Worm (Caenorhabditis elegans) whole organism, L4 larva: ENCODE data around the gene F26F2.8.

ENCODE experiments used
- aly-2 ChIP-seq: sonication (generic microtip); optimal IDR thresholded peaks from 2 replicates; lab custom pipeline; 2018; ENCODE audit warnings: missing biosample characterization, missing genetic modification characterization
- ceh-62 ChIP-seq: sonication (generic microtip); optimal IDR thresholded peaks from 2 replicates; lab custom pipeline; 2017; ENCODE audit warnings: missing biosample characterization, missing genetic modification characterization
- egl-27 ChIP-seq: sonication (generic microtip); optimal IDR thresholded peaks from 3 replicates; lab custom pipeline; 2017; ENCODE audit warnings: missing biosample characterization, missing genetic modification reagents, missing genetic modification characterization
- fos-1 ChIP-seq: fragments of 150-350 bp; optimal IDR thresholded peaks from 2 replicates; lab custom pipeline; 2014; ENCODE audit warnings: missing biosample characterization, missing genetic modification characterization
- lin-38 ChIP-seq: fragments of 200-800 bp; sonication (Bioruptor generic); IDR thresholded peaks from 2 replicates; pipeline ENCODE4 v1.3.6; 2022; ENCODE audit warnings: missing genetic modification reagents, missing genetic modification characterization, missing compliant biosample characterization
- lsy-2 ChIP-seq, 2 experiments: fragments of 150-350 bp in 1 of 2; sonication (generic microtip) in 1 of 2; optimal IDR thresholded peaks; 2 replicates each; lab custom pipeline; 2014 to 2017; ENCODE audit warnings: missing biosample characterization in 2 of 2, missing genetic modification characterization in 2 of 2
- madf-9 ChIP-seq: fragments of 200-800 bp; sonication (Bioruptor generic); conservative IDR thresholded peaks from 2 replicates; pipeline ENCODE4 v1.3.6; 2022; ENCODE audit warnings: missing genetic modification reagents, missing genetic modification characterization, missing compliant biosample characterization
- nhr-111 ChIP-seq: fragments of 200-800 bp; sonication (Bioruptor generic); optimal IDR thresholded peaks from 2 replicates; lab custom pipeline; 2018; ENCODE audit warnings: mild to moderate bottlenecking, missing genetic modification characterization, missing compliant biosample characterization
- nhr-237 ChIP-seq: sonication (generic microtip); optimal IDR thresholded peaks from 2 replicates; lab custom pipeline; 2017; ENCODE audit warnings: missing biosample characterization, missing genetic modification characterization
- nhr-28 ChIP-seq: fragments of 150-350 bp; optimal IDR thresholded peaks from 2 replicates; lab custom pipeline; 2014; ENCODE audit warnings: missing biosample characterization, missing genetic modification characterization
- nhr-76 ChIP-seq: fragments of 150-350 bp; optimal IDR thresholded peaks from 2 replicates; lab custom pipeline; 2014; ENCODE audit warnings: missing biosample characterization, missing genetic modification characterization
- snpc-4 ChIP-seq: fragments of 150-350 bp; optimal IDR thresholded peaks from 2 replicates; lab custom pipeline; 2014; ENCODE audit warnings: missing biosample characterization, missing genetic modification characterization
- unc-130 ChIP-seq: sonication (generic microtip); optimal IDR thresholded peaks from 2 replicates; lab custom pipeline; 2016; ENCODE audit warnings: missing genetic modification reagents, missing genetic modification characterization, missing compliant biosample characterization

- no peak for TF ChIP-seq nhr-237 (tag; lab: Kevin White, UChicago)
- no peak for TF ChIP-seq lin-38 (GFP tag; lab: Robert Waterston, UW)
- no peak for TF ChIP-seq nhr-111 (GFP tag; lab: Kevin White, UChicago)
- no peak for TF ChIP-seq nhr-76 (tag; lab: Kevin White, UChicago)
- no peak for TF ChIP-seq unc-130 (GFP tag; lab: Kevin White, UChicago)
- no peak for TF ChIP-seq fos-1 (tag; lab: Kevin White, UChicago)
- no peak for TF ChIP-seq ceh-62 (tag; lab: Kevin White, UChicago)
- no peak for TF ChIP-seq nhr-28 (tag; lab: Kevin White, UChicago)
- no peak for TF ChIP-seq egl-27 (tag; lab: Kevin White, UChicago)
- TF ChIP-seq aly-2 (tag; lab: Kevin White, UChicago): no peak
- TF ChIP-seq snpc-4 (tag; lab: Kevin White, UChicago): no peak
- TF ChIP-seq lsy-2 (tag; optimal IDR thresholded peaks at IDR 0.05; lab: Kevin White, UChicago): no peak
- TF ChIP-seq madf-9 (GFP tag; lab: Robert Waterston, UW): no peak
Measured at ce11 chrV:20566454-20566853, 12.9 kb upstream of the F26F2.8 start, which contains the start of gene F26F2.3.
